Fruit fly (Drosophila melanogaster) whole organism, embryonic: Measurements from ENCODE around the gene CG2129.

Experiments used
- B-H2 ChIP-seq: fragments of 200-800 bp; sonication (Bioruptor generic); optimal IDR thresholded peaks from 2 replicates; lab custom pipeline; 2018; ENCODE audit warnings: missing biosample characterization, mild to moderate bottlenecking, missing genetic modification characterization
- BtbVII ChIP-seq: fragments of 200-800 bp; sonication (Bioruptor generic); optimal IDR thresholded peaks from 3 replicates; lab custom pipeline; 2017; ENCODE audit warnings: missing biosample characterization, mild to moderate bottlenecking, missing genetic modification characterization
- CG10959 ChIP-seq: fragments of 200-800 bp; sonication (Bioruptor generic); IDR thresholded peaks from 2 replicates; pipeline ENCODE4 v1.3.6; 2022; ENCODE audit warnings: missing biosample characterization, missing genetic modification characterization
- CG11695 ChIP-seq: fragments of 200-800 bp; sonication (Bioruptor generic); IDR thresholded peaks from 3 replicates; pipeline ENCODE4 v1.3.6; 2022; ENCODE audit warnings: missing biosample characterization, missing genetic modification characterization
- CG12071 ChIP-seq: fragments of 200-800 bp; sonication (Bioruptor generic); optimal IDR thresholded peaks from 3 replicates; lab custom pipeline; 2018; ENCODE audit warnings: missing biosample characterization, mild to moderate bottlenecking, missing genetic modification characterization
- CG12155 ChIP-seq: fragments of 200-800 bp; sonication (Bioruptor generic); optimal IDR thresholded peaks from 3 replicates; lab custom pipeline; 2016; ENCODE audit warnings: missing biosample characterization, missing genetic modification characterization
- CG14014 ChIP-seq: fragments of 200-800 bp; sonication (Bioruptor generic); IDR thresholded peaks from 2 replicates; pipeline ENCODE4 v1.3.6; 2022; ENCODE audit warnings: missing biosample characterization, missing genetic modification characterization
- CG15011 ChIP-seq: fragments of 200-800 bp; sonication (Bioruptor generic); optimal IDR thresholded peaks from 3 replicates; lab custom pipeline; 2018; ENCODE audit warnings: missing biosample characterization, mild to moderate bottlenecking, missing genetic modification characterization
- CG1603 ChIP-seq: fragments of 200-800 bp; sonication (Bioruptor generic); optimal IDR thresholded peaks from 2 replicates; lab custom pipeline; 2019; ENCODE audit warnings: missing biosample characterization, mild to moderate bottlenecking, missing genetic modification characterization, moderate library complexity
- CG17359 ChIP-seq: fragments of 200-800 bp; sonication (Bioruptor generic); optimal IDR thresholded peaks from 3 replicates; lab custom pipeline; 2018; ENCODE audit warnings: missing biosample characterization, mild to moderate bottlenecking, missing genetic modification characterization, moderate library complexity
- CG18619 ChIP-seq: fragments of 200-800 bp; sonication (Bioruptor generic); optimal IDR thresholded peaks from 3 replicates; lab custom pipeline; 2017; ENCODE audit warnings: missing biosample characterization, mild to moderate bottlenecking, missing genetic modification characterization
- CG2116 ChIP-seq: fragments of 200-800 bp; sonication (Bioruptor generic); optimal IDR thresholded peaks from 3 replicates; lab custom pipeline; 2018; ENCODE audit warnings: missing biosample characterization, mild to moderate bottlenecking, missing genetic modification characterization
- CG4360 ChIP-seq: fragments of 200-800 bp; sonication (Bioruptor generic); IDR thresholded peaks from 2 replicates; pipeline ENCODE4 v1.3.6; 2022; ENCODE audit warnings: missing biosample characterization, missing genetic modification characterization
- CG4707 ChIP-seq: fragments of 200-800 bp; sonication (Bioruptor generic); optimal IDR thresholded peaks from 2 replicates; lab custom pipeline; 2018; ENCODE audit warnings: missing biosample characterization, mild to moderate bottlenecking, missing genetic modification characterization, moderate library complexity
- CG6765 ChIP-seq: fragments of 200-800 bp; sonication (Bioruptor generic); optimal IDR thresholded peaks from 3 replicates; lab custom pipeline; 2017; ENCODE audit warnings: missing biosample characterization, mild to moderate bottlenecking, missing genetic modification characterization
- CG8089 ChIP-seq: fragments of 200-800 bp; sonication (Bioruptor generic); optimal IDR thresholded peaks from 3 replicates; lab custom pipeline; 2016; ENCODE audit warnings: missing biosample characterization, missing genetic modification characterization
- CG8281 ChIP-seq: fragments of 200-800 bp; sonication (Bioruptor generic); optimal IDR thresholded peaks from 2 replicates; lab custom pipeline; 2018; ENCODE audit warnings: missing biosample characterization, mild to moderate bottlenecking, missing genetic modification characterization, moderate library complexity
- CG9727 ChIP-seq: fragments of 200-800 bp; sonication (Bioruptor generic); optimal IDR thresholded peaks from 3 replicates; lab custom pipeline; 2017; ENCODE audit warnings: missing biosample characterization, mild to moderate bottlenecking, missing genetic modification characterization
- CG9817 ChIP-seq: fragments of 200-800 bp; sonication (Bioruptor generic); optimal IDR thresholded peaks from 2 replicates; lab custom pipeline; 2018; ENCODE audit warnings: missing biosample characterization, mild to moderate bottlenecking, missing genetic modification characterization, moderate library complexity
- CG9876 ChIP-seq: fragments of 200-800 bp; sonication (Bioruptor generic); optimal IDR thresholded peaks from 2 replicates; lab custom pipeline; 2016; ENCODE audit warnings: missing biosample characterization, missing genetic modification characterization
- CrebB ChIP-seq: fragments of 200-800 bp; sonication (Bioruptor generic); optimal IDR thresholded peaks from 3 replicates; lab custom pipeline; 2018; ENCODE audit warnings: missing biosample characterization, mild to moderate bottlenecking, missing genetic modification characterization
- Elba2 ChIP-seq: fragments of 200-800 bp; sonication (Bioruptor generic); optimal IDR thresholded peaks from 3 replicates; lab custom pipeline; 2016; ENCODE audit warnings: missing biosample characterization, missing genetic modification characterization
- Ets65A ChIP-seq: fragments of 200-800 bp; sonication (Bioruptor generic); peaks from one replicate; lab custom pipeline; 2016; ENCODE audit warnings: missing biosample characterization, missing genetic modification characterization
- Fer2 ChIP-seq: fragments of 200-800 bp; sonication (Bioruptor generic); optimal IDR thresholded peaks from 2 replicates; lab custom pipeline; 2018; ENCODE audit warnings: missing biosample characterization, mild to moderate bottlenecking, missing genetic modification characterization, moderate library complexity
- Jarid2 ChIP-seq: fragments of 200-800 bp; sonication (Bioruptor generic); optimal IDR thresholded peaks from 3 replicates; lab custom pipeline; 2017; ENCODE audit warnings: mild to moderate bottlenecking, missing biosample characterization, missing genetic modification reagents, missing genetic modification characterization
- Lhr ChIP-seq: fragments of 200-800 bp; sonication (Bioruptor generic); optimal IDR thresholded peaks from 3 replicates; lab custom pipeline; 2017; ENCODE audit warnings: mild to moderate bottlenecking, missing biosample characterization, missing genetic modification reagents, missing genetic modification characterization
- Lpt ChIP-seq: fragments of >200 bp; optimal IDR thresholded peaks from 2 replicates; lab custom pipeline; 2018; ENCODE audit warnings: missing biosample characterization, missing genetic modification characterization
- Max ChIP-seq: fragments of 200-800 bp; sonication (Bioruptor generic); optimal IDR thresholded peaks from 2 replicates; lab custom pipeline; 2016; ENCODE audit warnings: missing biosample characterization, mild to moderate bottlenecking, missing genetic modification characterization
- Mrtf ChIP-seq: fragments of 200-800 bp; sonication (Bioruptor generic); IDR thresholded peaks from 3 replicates; pipeline ENCODE4 v1.3.6; 2022; ENCODE audit warnings: missing biosample characterization, missing genetic modification characterization
- Myb ChIP-seq: fragments of 200-800 bp; sonication (Bioruptor generic); optimal IDR thresholded peaks from 2 replicates; lab custom pipeline; 2016; ENCODE audit warnings: missing biosample characterization, missing genetic modification characterization
- Side ChIP-seq: fragments of 200-800 bp; sonication (Bioruptor generic); optimal IDR thresholded peaks from 2 replicates; lab custom pipeline; 2016; ENCODE audit warnings: missing biosample characterization, missing genetic modification characterization
- ab ChIP-seq: fragments of 200-800 bp; sonication (Bioruptor generic); optimal IDR thresholded peaks from 2 replicates; lab custom pipeline; 2016; ENCODE audit warnings: missing biosample characterization, missing genetic modification characterization
- crol ChIP-seq: fragments of 200-800 bp; sonication (Bioruptor generic); IDR thresholded peaks from 2 replicates; pipeline ENCODE4 v1.3.6; 2022; ENCODE audit warnings: missing biosample characterization, missing genetic modification characterization
- fd64A ChIP-seq: fragments of 200-800 bp; sonication (Bioruptor generic); optimal IDR thresholded peaks from 3 replicates; lab custom pipeline; 2018; ENCODE audit warnings: missing biosample characterization, mild to moderate bottlenecking, missing genetic modification characterization
- gem ChIP-seq: fragments of 200-800 bp; sonication (Bioruptor generic); optimal IDR thresholded peaks from 2 replicates; lab custom pipeline; 2019; ENCODE audit warnings: missing biosample characterization, mild to moderate bottlenecking, missing genetic modification characterization, moderate library complexity
- h ChIP-seq: fragments of >200 bp; optimal IDR thresholded peaks from 2 replicates; lab custom pipeline; 2017
- ken ChIP-seq: fragments of 200-800 bp; sonication (Bioruptor generic); IDR thresholded peaks from 3 replicates; pipeline ENCODE4 v1.3.6; 2022; ENCODE audit warnings: missing biosample characterization, missing genetic modification characterization
- lilli ChIP-seq: fragments of 200-800 bp; sonication (Bioruptor generic); optimal IDR thresholded peaks from 3 replicates; lab custom pipeline; 2016; ENCODE audit warnings: missing biosample characterization, missing genetic modification characterization
- lola ChIP-seq, 3 experiments: fragments of >200 bp in 2 of 3; fragments of 200-800 bp in 1 of 3; sonication (Bioruptor generic) in 1 of 3; optimal IDR thresholded peaks; 2 replicates each; lab custom pipeline; 2017 to 2019; ENCODE audit warnings: missing biosample characterization in 3 of 3, missing genetic modification characterization in 3 of 3, mild to moderate bottlenecking in 1 of 3, moderate library complexity in 1 of 3
- mirr ChIP-seq: fragments of 200-800 bp; sonication (Bioruptor generic); optimal IDR thresholded peaks from 3 replicates; lab custom pipeline; 2018; ENCODE audit warnings: missing biosample characterization, mild to moderate bottlenecking, missing genetic modification characterization
- pita ChIP-seq: fragments of 200-800 bp; sonication (Bioruptor generic); optimal IDR thresholded peaks from 2 replicates; lab custom pipeline; 2017; ENCODE audit warnings: missing biosample characterization, mild to moderate bottlenecking, missing genetic modification characterization
- ro ChIP-seq: fragments of 200-800 bp; sonication (Bioruptor generic); IDR thresholded peaks from 2 replicates; pipeline ENCODE4 v1.3.6; 2022; ENCODE audit warnings: missing biosample characterization, missing genetic modification characterization
- schlank ChIP-seq: fragments of 200-800 bp; sonication (Bioruptor generic); optimal IDR thresholded peaks from 2 replicates; lab custom pipeline; 2018; ENCODE audit warnings: missing biosample characterization, mild to moderate bottlenecking, missing genetic modification characterization
- so ChIP-seq: fragments of 200-800 bp; sonication (Bioruptor generic); IDR thresholded peaks from 3 replicates; pipeline ENCODE4 v1.3.6; 2022; ENCODE audit warnings: missing biosample characterization, missing genetic modification characterization
- sob ChIP-seq: fragments of 200-800 bp; sonication (Bioruptor generic); IDR thresholded peaks from 2 replicates; pipeline ENCODE4 v1.3.6; 2022; ENCODE audit warnings: missing biosample characterization, missing genetic modification characterization
- tgo ChIP-seq: fragments of 200-800 bp; sonication (Bioruptor generic); IDR thresholded peaks from 3 replicates; pipeline ENCODE4 v1.3.6; 2022; ENCODE audit warnings: missing biosample characterization, missing genetic modification characterization
- tin ChIP-seq: fragments of 200-800 bp; sonication (Bioruptor generic); optimal IDR thresholded peaks from 3 replicates; lab custom pipeline; 2016; ENCODE audit warnings: missing biosample characterization, missing genetic modification characterization
- tll ChIP-seq, 2 experiments: fragments of 200-800 bp in 1 of 2; fragments of >200 bp in 1 of 2; sonication (Bioruptor generic) in 1 of 2; optimal IDR thresholded peaks; 2 replicates each; lab custom pipeline; 2017 to 2019; ENCODE audit warnings: missing biosample characterization in 2 of 2, missing genetic modification characterization in 2 of 2, mild to moderate bottlenecking in 1 of 2, moderate library complexity in 1 of 2
- trem ChIP-seq: fragments of 200-800 bp; optimal IDR thresholded peaks from 3 replicates; lab custom pipeline; 2019; ENCODE audit warnings: missing biosample characterization, mild to moderate bottlenecking, missing genetic modification characterization, moderate library complexity
- wek ChIP-seq: fragments of 200-800 bp; sonication (Bioruptor generic); optimal IDR thresholded peaks from 3 replicates; lab custom pipeline; 2018; ENCODE audit warnings: missing biosample characterization, mild to moderate bottlenecking, missing genetic modification characterization, moderate library complexity
- z ChIP-seq: fragments of 200-800 bp; sonication (Bioruptor generic); IDR thresholded peaks from 3 replicates; pipeline ENCODE4 v1.3.6; 2022; ENCODE audit warnings: missing biosample characterization, missing genetic modification characterization
- zfh1 ChIP-seq: fragments of 200-800 bp; sonication (Bioruptor generic); IDR thresholded peaks from 3 replicates; pipeline ENCODE4 v1.3.6; 2022; ENCODE audit warnings: missing biosample characterization, missing genetic modification characterization

The CG2129 gene

DNA sequence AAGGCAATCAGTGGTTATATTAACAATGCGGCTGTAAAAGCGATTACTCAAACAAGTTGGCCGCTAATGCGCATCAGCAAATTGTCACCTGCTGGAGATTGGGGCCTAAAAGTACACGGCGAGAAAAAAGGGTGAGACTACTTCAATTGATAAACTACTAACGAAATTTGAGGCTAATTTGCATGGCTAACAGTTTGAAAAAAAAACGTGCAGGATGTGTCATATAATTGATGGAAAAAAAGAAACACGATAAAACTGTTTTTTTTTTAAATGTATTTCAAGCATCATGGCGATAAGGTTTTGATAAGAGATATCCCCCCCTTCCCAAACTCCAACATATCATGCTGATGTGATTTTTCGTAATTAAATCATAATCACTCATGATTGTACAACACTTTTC lies 32.9 kb upstream of the CG2129 start (continued):
- TF ChIP-seq h (no peak), gem (peak; percentile 55), CG17359 (peak; percentile 6), CG8089 (GFP tag; lab: Kevin White, UChicago) (no peak), tin (GFP tag; lab: Kevin White, UChicago) (no peak), CG9876 (GFP tag; lab: Kevin White, UChicago) (no peak), BtbVII (peak; percentile 34), mirr (GFP tag; lab: Kevin White, UChicago) (no peak), lilli (GFP tag; lab: Kevin White, UChicago) (peak; percentile 51), Elba2 (no peak), ro (GFP tag; lab: Robert Waterston, UW) (no peak), ab (GFP tag; lab: Kevin White, UChicago) (no peak), CG10959 (GFP tag; lab: Robert Waterston, UW) (no peak), CG4707 (GFP tag; lab: Kevin White, UChicago) (no peak), trem (tag; lab: Kevin White, UChicago) (no peak), Lpt (no peak), tgo (GFP tag; lab: Robert Waterston, UW) (peak; percentile 38; the same call in 1 of the 3 replicates), CG9817 (tag; lab: Kevin White, UChicago) (peak; percentile 19), CG11695 (GFP tag; lab: Robert Waterston, UW) (0 out of 3 replicates have a peak, but pooled peaks have one; percentile 28), so (no peak), sob (GFP tag; lab: Robert Waterston, UW) (no peak), CG9727 (peak; percentile 17), Side (peak; percentile 8), CG18619 (GFP tag; lab: Kevin White, UChicago) (peak; percentile 18), tll (GFP tag; optimal IDR thresholded peaks at IDR 0.05; lab: Kevin White, UChicago) (no peak), lola (GFP tag; optimal IDR thresholded peaks at IDR 0.05; lab: Kevin White, UChicago) (no peak), ken (GFP tag; lab: Robert Waterston, UW) (no peak), Mrtf (no peak), CG1603 (tag; lab: Kevin White, UChicago) (no peak), CG12071 (GFP tag; lab: Kevin White, UChicago) (no peak), fd64A (GFP tag; lab: Kevin White, UChicago) (no peak), wek (GFP tag; lab: Kevin White, UChicago) (no peak), Fer2 (no peak), crol (GFP tag; lab: Robert Waterston, UW) (no peak), CG15011 (GFP tag; lab: Kevin White, UChicago) (peak; percentile 11), CG12155 (GFP tag; lab: Kevin White, UChicago) (no peak), zfh1 (GFP tag; lab: Robert Waterston, UW) (no peak), Jarid2 (GFP tag; lab: Kevin White, UChicago) (no peak), pita (no peak), Max (no peak), z (GFP tag; lab: Robert Waterston, UW) (no peak), CG4360 (GFP tag; lab: Robert Waterston, UW) (no peak), schlank (tag; lab: Kevin White, UChicago) (peak; percentile 20), Ets65A (peak; percentile 90), CG8281 (tag; lab: Kevin White, UChicago) (no peak), Myb (GFP tag; lab: Kevin White, UChicago) (no peak), Lhr (GFP tag; lab: Kevin White, UChicago) (no peak), CG2116 (GFP tag; lab: Kevin White, UChicago) (no peak), B-H2 (GFP tag; lab: Kevin White, UChicago) (no peak), CrebB (tag; lab: Kevin White, UChicago) (no peak), CG14014 (GFP tag; lab: Robert Waterston, UW) (peak; percentile 46; the same call in 1 of the 2 replicates), CG6765 (GFP tag; lab: Kevin White, UChicago) (peak; percentile 21)
